Fruit fly (Drosophila melanogaster) whole organism, prepupa: Measurements from ENCODE around the gene Pgant8.

ENCODE experiments used
- CG10669 ChIP-seq: fragments of 200-800 bp; sonication (Bioruptor generic); optimal IDR thresholded peaks from 3 replicates; lab custom pipeline; 2018; ENCODE audit warnings: missing biosample characterization, mild to moderate bottlenecking, missing genetic modification characterization, moderate library complexity
- CG11294 ChIP-seq: fragments of 200-800 bp; sonication (Bioruptor generic); IDR thresholded peaks from 2 replicates; pipeline ENCODE4 v1.3.6; 2022; ENCODE audit warnings: missing biosample characterization, missing genetic modification characterization
- CG11762 ChIP-seq: fragments of 200-800 bp; sonication (Bioruptor generic); optimal IDR thresholded peaks from 3 replicates; lab custom pipeline; 2016; ENCODE audit warnings: missing biosample characterization, missing genetic modification characterization; ENCODE audit not compliant: insufficient read depth
- CG11902 ChIP-seq: fragments of 200-800 bp; sonication (Bioruptor generic); optimal IDR thresholded peaks from 3 replicates; lab custom pipeline; 2016; ENCODE audit warnings: missing biosample characterization, missing genetic modification characterization
- CG1621 ChIP-seq: fragments of 200-800 bp; sonication (Bioruptor generic); optimal IDR thresholded peaks from 3 replicates; lab custom pipeline; 2018; ENCODE audit warnings: missing biosample characterization, mild to moderate bottlenecking, missing genetic modification characterization
- CG16779 ChIP-seq: fragments of 200-800 bp; sonication (Bioruptor generic); optimal IDR thresholded peaks from 3 replicates; lab custom pipeline; 2017; ENCODE audit warnings: missing biosample characterization, mild to moderate bottlenecking, missing genetic modification characterization
- CG3032 ChIP-seq: fragments of 200-800 bp; optimal IDR thresholded peaks from 2 replicates; lab custom pipeline; 2019; ENCODE audit warnings: missing biosample characterization, mild to moderate bottlenecking, missing genetic modification characterization, moderate library complexity
- CG31627 ChIP-seq: fragments of 200-800 bp; sonication (Bioruptor generic); optimal IDR thresholded peaks from 3 replicates; lab custom pipeline; 2016; ENCODE audit warnings: missing biosample characterization, missing genetic modification characterization
- CG34406 ChIP-seq: fragments of 200-800 bp; sonication (Bioruptor generic); optimal IDR thresholded peaks from 3 replicates; lab custom pipeline; 2016; ENCODE audit warnings: missing biosample characterization, missing genetic modification characterization
- CG6163 ChIP-seq: fragments of 200-800 bp; sonication (Bioruptor generic); IDR thresholded peaks from 3 replicates; pipeline ENCODE4 v1.3.6; 2022; ENCODE audit warnings: missing biosample characterization, missing genetic modification characterization
- CG6792 ChIP-seq: fragments of 200-800 bp; sonication (Bioruptor generic); optimal IDR thresholded peaks from 3 replicates; lab custom pipeline; 2016; ENCODE audit warnings: missing biosample characterization, missing genetic modification characterization
- CG6854 ChIP-seq: fragments of 200-800 bp; sonication (Bioruptor generic); optimal IDR thresholded peaks from 2 replicates; lab custom pipeline; 2017; ENCODE audit warnings: missing biosample characterization, mild to moderate bottlenecking, missing genetic modification characterization
- CG7368 ChIP-seq: fragments of 200-800 bp; sonication (Bioruptor generic); optimal IDR thresholded peaks from 3 replicates; lab custom pipeline; 2016; ENCODE audit warnings: missing biosample characterization, missing genetic modification characterization
- Gug ChIP-seq: fragments of 200-800 bp; sonication (Bioruptor generic); IDR thresholded peaks from 2 replicates; pipeline ENCODE4 v1.3.6; 2022; ENCODE audit warnings: missing biosample characterization, missing genetic modification characterization
- Met ChIP-seq: fragments of 200-800 bp; sonication (Bioruptor generic); optimal IDR thresholded peaks from 3 replicates; lab custom pipeline; 2016; ENCODE audit warnings: missing biosample characterization, missing genetic modification characterization
- Smox ChIP-seq: fragments of 200-800 bp; sonication (Bioruptor generic); optimal IDR thresholded peaks from 3 replicates; lab custom pipeline; 2016; ENCODE audit warnings: missing biosample characterization, missing genetic modification characterization
- Sox102F ChIP-seq: fragments of 200-800 bp; sonication (Bioruptor generic); optimal IDR thresholded peaks from 2 replicates; lab custom pipeline; 2016; ENCODE audit warnings: missing biosample characterization, mild to moderate bottlenecking, missing genetic modification characterization
- Sox14 ChIP-seq: fragments of 200-800 bp; sonication (Bioruptor generic); optimal IDR thresholded peaks from 3 replicates; lab custom pipeline; 2016; ENCODE audit warnings: missing biosample characterization, missing genetic modification characterization
- Sox15 ChIP-seq: fragments of 200-800 bp; sonication (Bioruptor generic); optimal IDR thresholded peaks from 3 replicates; lab custom pipeline; 2016; ENCODE audit warnings: missing biosample characterization, missing genetic modification characterization
- cyc ChIP-seq: fragments of 200-800 bp; sonication (Bioruptor generic); optimal IDR thresholded peaks from 3 replicates; lab custom pipeline; 2016; ENCODE audit warnings: missing biosample characterization, missing genetic modification characterization
- dac ChIP-seq: fragments of 200-800 bp; sonication (Bioruptor generic); optimal IDR thresholded peaks from 2 replicates; lab custom pipeline; 2017; ENCODE audit warnings: missing biosample characterization, mild to moderate bottlenecking, missing genetic modification characterization
- dsx ChIP-seq: fragments of 200-800 bp; optimal IDR thresholded peaks from 3 replicates; lab custom pipeline; 2019; ENCODE audit warnings: missing biosample characterization, mild to moderate bottlenecking, missing genetic modification characterization, moderate library complexity; ENCODE audit not compliant: poor library complexity, severe bottlenecking
- eg ChIP-seq: fragments of 200-800 bp; sonication (Bioruptor generic); IDR thresholded peaks from 3 replicates; pipeline ENCODE4 v1.3.6; 2022; ENCODE audit warnings: missing biosample characterization, missing genetic modification characterization
- esn ChIP-seq: fragments of 200-800 bp; sonication (Bioruptor generic); optimal IDR thresholded peaks from 2 replicates; lab custom pipeline; 2016; ENCODE audit warnings: missing biosample characterization, mild to moderate bottlenecking, missing genetic modification characterization, moderate library complexity
- fd59A ChIP-seq: fragments of 200-800 bp; sonication (Bioruptor generic); optimal IDR thresholded peaks from 2 replicates; lab custom pipeline; 2017; ENCODE audit warnings: missing biosample characterization, mild to moderate bottlenecking, missing genetic modification characterization, missing genetic modification reagents
- fd85E ChIP-seq: fragments of 200-800 bp; sonication (Bioruptor generic); optimal IDR thresholded peaks from 3 replicates; lab custom pipeline; 2016; ENCODE audit warnings: missing biosample characterization, missing genetic modification characterization
- fkh ChIP-seq: fragments of 200-800 bp; sonication (Bioruptor generic); optimal IDR thresholded peaks from 3 replicates; lab custom pipeline; 2017; ENCODE audit warnings: missing biosample characterization, mild to moderate bottlenecking, missing genetic modification characterization, moderate library complexity
- net ChIP-seq: fragments of 200-800 bp; sonication (Bioruptor generic); optimal IDR thresholded peaks from 3 replicates; lab custom pipeline; 2016; ENCODE audit warnings: missing biosample characterization, missing genetic modification characterization
- pdm3 ChIP-seq: fragments of 200-800 bp; sonication (Bioruptor generic); optimal IDR thresholded peaks from 3 replicates; lab custom pipeline; 2016; ENCODE audit warnings: missing biosample characterization, missing genetic modification characterization
- spab ChIP-seq: fragments of 200-800 bp; sonication (Bioruptor generic); optimal IDR thresholded peaks from 2 replicates; lab custom pipeline; 2017; ENCODE audit warnings: missing biosample characterization, mild to moderate bottlenecking, missing genetic modification characterization, missing genetic modification reagents
- ss ChIP-seq, 2 experiments: fragments of 200-800 bp; sonication (Bioruptor generic); optimal IDR thresholded peaks; 2 replicates in 1 of 2; 3 replicates in 1 of 2; lab custom pipeline; 2017 to 2018; ENCODE audit warnings: mild to moderate bottlenecking in 2 of 2, missing biosample characterization in 2 of 2, missing genetic modification characterization in 2 of 2, moderate library complexity in 1 of 2
- svp ChIP-seq: fragments of 200-800 bp; sonication (Bioruptor generic); peaks from one replicate; lab custom pipeline; 2016; ENCODE audit warnings: missing biosample characterization, missing genetic modification characterization

Gene Pgant8

DNA sequence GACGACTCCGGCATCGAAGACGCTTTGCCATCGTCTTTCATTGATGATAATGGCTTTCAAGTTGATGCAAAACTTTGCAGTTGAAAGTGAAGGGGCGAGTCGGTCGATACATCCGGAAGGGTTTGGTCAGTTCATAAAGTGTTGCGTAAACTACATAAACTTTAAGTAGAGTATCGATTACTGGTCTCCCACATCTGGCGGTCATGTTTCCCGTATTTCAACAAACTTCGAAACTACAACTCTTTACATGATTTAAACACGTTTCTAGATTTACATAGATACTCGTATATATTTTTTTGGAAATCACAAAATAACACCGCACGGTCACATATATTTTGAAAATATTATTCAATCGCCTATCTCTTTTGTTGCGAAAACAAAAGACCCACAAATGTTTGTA lies 4.1 kb downstream of the Pgant8 start, which contains the start of gene CG34452:
CG34452 (minus strand) TSS at position 101 of the 400 bp plus-strand sequence.
- no peak for TF ChIP-seq CG16779 (tag; lab: Kevin White, UChicago)
- no peak for TF ChIP-seq CG11902 (GFP tag; lab: Kevin White, UChicago)
- TF ChIP-seq, all 60 proteins: peak for 0

- TF ChIP-seq eg (GFP tag; lab: Robert Waterston, UW) (no peak), fkh (GFP tag; lab: Kevin White, UChicago) (peak; percentile 87), CG3032 (tag; lab: Kevin White, UChicago) (no peak)
Observed at dm6 chr3L:15689518-15689917, 5.8 kb downstream of the Pgant8 start.

dm6 chr3L:15690711-15691591 lies 7.3 kb downstream of the Pgant8 start:
- TF ChIP-seq fkh (GFP tag; lab: Kevin White, UChicago) (peak; percentile 60), CG1621 (tag; lab: Kevin White, UChicago) (no peak), dac (GFP tag; lab: Kevin White, UChicago) (no peak), CG11294 (GFP tag; lab: Robert Waterston, UW) (no peak), net (GFP tag; lab: Kevin White, UChicago) (no peak), CG7368 (GFP tag; lab: Kevin White, UChicago) (no peak), CG34406 (GFP tag; lab: Kevin White, UChicago) (no peak), CG6792 (GFP tag; lab: Kevin White, UChicago) (no peak), Met (peak; percentile 68), CG6854 (no peak), CG6163 (no peak), eg (GFP tag; lab: Robert Waterston, UW) (no peak), CG11902 (GFP tag; lab: Kevin White, UChicago) (no peak), fd59A (no peak), fd85E (GFP tag; lab: Kevin White, UChicago) (no peak), CG3032 (tag; lab: Kevin White, UChicago) (no peak), cyc (peak; percentile 18), ss (GFP tag; optimal IDR thresholded peaks at IDR 0.05; lab: Kevin White, UChicago) (no peak), svp (peak; percentile 77), dsx (GFP tag; lab: Kevin White, UChicago) (no peak)

DNA sequence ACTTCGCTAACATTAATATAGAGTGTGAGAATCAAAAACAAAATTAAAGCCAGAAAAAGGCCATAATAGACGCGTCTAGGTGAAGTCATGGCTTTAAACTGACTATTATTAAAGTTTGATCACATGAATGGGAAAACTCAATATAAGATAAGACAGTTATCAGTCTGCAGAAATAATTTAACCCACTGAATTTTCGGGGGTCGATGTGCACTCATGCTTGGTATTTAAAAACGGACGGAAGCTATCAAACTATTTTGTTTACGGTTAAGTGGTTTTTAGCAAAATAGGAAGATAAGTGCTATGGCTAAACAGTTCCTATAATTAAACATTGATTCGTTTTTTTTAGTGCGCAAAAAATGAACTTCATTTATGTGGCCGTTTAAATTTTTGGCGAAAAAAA lies 8.3 kb downstream of the Pgant8 start, which contains the start of gene CG34451:
CG34451 (minus strand) TSS at position 101 of the 400 bp plus-strand sequence.
- TF ChIP-seq pdm3 (GFP tag; lab: Kevin White, UChicago) = no peak
- no peak for TF ChIP-seq Gug (GFP tag; lab: Robert Waterston, UW)
- no peak for TF ChIP-seq CG6163
- no peak for TF ChIP-seq esn
- no peak for TF ChIP-seq Sox14 (GFP tag; lab: Kevin White, UChicago)
- TF ChIP-seq CG10669 (GFP tag; lab: Kevin White, UChicago) = no peak
- TF ChIP-seq eg (GFP tag; lab: Robert Waterston, UW) = no peak
- TF ChIP-seq Met = no peak

dm6 chr3L:15692388-15692787 lies 8.7 kb downstream of the Pgant8 start:
- TF ChIP-seq CG11294 (GFP tag; lab: Robert Waterston, UW) (no peak), Sox15 (GFP tag; lab: Kevin White, UChicago) (no peak), CG6854 (no peak), Smox (GFP tag; lab: Kevin White, UChicago) (no peak), spab (no peak), CG6792 (GFP tag; lab: Kevin White, UChicago) (no peak), CG6163 (no peak), Sox102F (no peak), CG31627 (no peak), CG11762 (GFP tag; lab: Kevin White, UChicago) (no peak), CG16779 (tag; lab: Kevin White, UChicago) (no peak)
- TF ChIP-seq, all 60 proteins: peak for 0
